Worm (Caenorhabditis elegans): ENCODE data around the gene Y54G11A.4.

- TF ChIP-seq hmg-4 (GFP tag; optimal IDR thresholded peaks at IDR 0.05) (no peak), hnd-1 (tag; optimal IDR thresholded peaks at IDR 0.05) (no peak), F13C5.2 (tag; optimal IDR thresholded peaks at IDR 0.05) (no peak), ama-1 (optimal IDR thresholded peaks at IDR 0.05) (no peak), hmbx-1 (tag; optimal IDR thresholded peaks at IDR 0.05) (no peak), flt-1 (GFP tag; IDR thresholded peaks at IDR 0.05) (no peak), ets-7 (tag; optimal IDR thresholded peaks at IDR 0.05) (no peak), sea-1 (GFP tag; conservative IDR thresholded peaks at IDR 0.05) (no peak), tbx-37 (GFP tag; conservative IDR thresholded peaks at IDR 0.05) (no peak), tra-4 (tag; optimal IDR thresholded peaks at IDR 0.05) (no peak), ceh-36 (tag; optimal IDR thresholded peaks at IDR 0.05) (no peak), pes-1 (GFP tag; IDR thresholded peaks at IDR 0.05) (no peak)
Measured at ce11 chrII:14292519-14292918, at the start of gene Y54G11A.4.
